Worm (Caenorhabditis elegans) whole organism, L4 larva: ENCODE measurements around the gene K02E10.6.

Experiments
- F49E8.2 ChIP-seq: sonication (generic microtip); optimal IDR thresholded peaks from 2 replicates; lab custom pipeline; 2016; ENCODE audit warnings: missing compliant biosample characterization, mild to moderate bottlenecking, missing genetic modification characterization, borderline replicate concordance
- arid-1 ChIP-seq: fragments of 200-800 bp; sonication (Bioruptor generic); conservative IDR thresholded peaks from 2 replicates; pipeline ENCODE4 v1.3.6; 2022; ENCODE audit warnings: missing genetic modification reagents, missing genetic modification characterization, missing compliant biosample characterization
- ceh-32 ChIP-seq: sonication (generic microtip); optimal IDR thresholded peaks from 2 replicates; lab custom pipeline; 2016; ENCODE audit warnings: mild to moderate bottlenecking, missing genetic modification characterization, missing compliant biosample characterization; ENCODE audit not compliant: poor library complexity
- egl-27 ChIP-seq: sonication (generic microtip); optimal IDR thresholded peaks from 3 replicates; lab custom pipeline; 2017; ENCODE audit warnings: missing biosample characterization, missing genetic modification reagents, missing genetic modification characterization
- mep-1 ChIP-seq: fragments of 150-350 bp; sonication (generic microtip); optimal IDR thresholded peaks from 3 replicates; lab custom pipeline; 2014; ENCODE audit warnings: missing biosample characterization, missing genetic modification characterization
- nhr-76 ChIP-seq: fragments of 150-350 bp; optimal IDR thresholded peaks from 2 replicates; lab custom pipeline; 2014; ENCODE audit warnings: missing biosample characterization, missing genetic modification characterization
- saeg-2 ChIP-seq: fragments of 200-800 bp; sonication (Bioruptor generic); IDR thresholded peaks from 2 replicates; pipeline ENCODE4 v1.3.6; 2022; ENCODE audit warnings: missing genetic modification reagents, missing genetic modification characterization, missing compliant biosample characterization
- tra-1 ChIP-seq: fragments of 200-800 bp; sonication (Bioruptor generic); IDR thresholded peaks from 2 replicates; pipeline ENCODE4 v1.3.6; 2022; ENCODE audit warnings: missing genetic modification reagents, missing genetic modification characterization, missing compliant biosample characterization
- unc-39 ChIP-seq: sonication (generic microtip); optimal IDR thresholded peaks from 2 replicates; lab custom pipeline; 2017; ENCODE audit warnings: missing biosample characterization, missing genetic modification characterization

DNA sequence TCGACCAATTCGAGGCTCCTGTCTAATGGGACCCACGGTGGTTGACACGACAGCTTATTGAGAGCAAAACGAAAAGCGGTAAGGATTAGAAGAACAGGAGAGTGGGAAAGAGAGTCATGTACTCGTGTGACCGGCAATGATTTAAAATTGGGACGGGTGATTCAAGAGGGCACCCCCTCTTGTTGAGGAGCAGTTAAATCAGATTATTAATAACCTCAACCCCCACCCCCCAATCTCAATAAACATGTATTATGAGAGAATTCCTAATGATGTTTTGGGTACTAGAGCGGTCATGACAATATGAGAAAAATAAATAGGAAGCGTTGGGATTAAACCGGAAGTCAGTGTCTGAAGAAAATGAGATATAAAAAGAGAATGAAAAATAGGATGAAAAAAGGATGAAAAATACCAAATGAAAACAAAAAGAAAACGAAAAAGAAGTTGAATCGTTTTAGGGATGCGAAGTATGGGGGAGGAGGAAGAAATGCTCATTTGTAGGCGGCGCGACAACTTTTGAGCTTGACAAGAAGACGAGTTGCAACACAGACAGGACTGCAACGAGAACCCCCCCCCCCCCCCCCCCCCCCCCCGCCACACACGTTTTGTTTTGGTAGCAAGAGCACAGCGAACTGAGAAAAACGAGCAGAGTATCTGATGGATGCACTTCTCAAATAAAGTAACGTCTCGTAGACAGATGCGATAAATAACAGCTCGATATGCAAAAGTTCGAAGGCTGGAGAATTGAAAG is 34.6 kb upstream of the K02E10.6 start:
- TF ChIP-seq saeg-2 (no peak), unc-39 (tag; lab: Kevin White, UChicago) (no peak), nhr-76 (tag; lab: Kevin White, UChicago) (no peak), F49E8.2 (tag; lab: Kevin White, UChicago) (no peak), ceh-32 (tag; lab: Kevin White, UChicago) (no peak), mep-1 (tag; lab: Kevin White, UChicago) (no peak), tra-1 (GFP tag; lab: Robert Waterston, UW) (no peak), egl-27 (no peak), arid-1 (GFP tag; lab: Robert Waterston, UW) (no peak)
